Fruit fly (Drosophila melanogaster) whole organism, prepupa: Measurements from ENCODE around the gene Rlb1.

ENCODE experiments used
- Blimp-1 ChIP-seq: fragments of 200-800 bp; sonication (Bioruptor generic); optimal IDR thresholded peaks from 3 replicates; lab custom pipeline; 2017; ENCODE audit warnings: missing biosample characterization, missing genetic modification characterization, mild to moderate bottlenecking, moderate library complexity, missing genetic modification reagents
- CG10631 ChIP-seq: fragments of 200-800 bp; sonication (Bioruptor generic); optimal IDR thresholded peaks from 2 replicates; lab custom pipeline; 2016; ENCODE audit warnings: missing biosample characterization, missing genetic modification characterization
- CG10669 ChIP-seq: fragments of 200-800 bp; sonication (Bioruptor generic); optimal IDR thresholded peaks from 3 replicates; lab custom pipeline; 2018; ENCODE audit warnings: missing biosample characterization, mild to moderate bottlenecking, missing genetic modification characterization, moderate library complexity
- CG11294 ChIP-seq: fragments of 200-800 bp; sonication (Bioruptor generic); IDR thresholded peaks from 2 replicates; pipeline ENCODE4 v1.3.6; 2022; ENCODE audit warnings: missing biosample characterization, missing genetic modification characterization
- CG11762 ChIP-seq: fragments of 200-800 bp; sonication (Bioruptor generic); optimal IDR thresholded peaks from 3 replicates; lab custom pipeline; 2016; ENCODE audit warnings: missing biosample characterization, missing genetic modification characterization; ENCODE audit not compliant: insufficient read depth
- CG11902 ChIP-seq: fragments of 200-800 bp; sonication (Bioruptor generic); optimal IDR thresholded peaks from 3 replicates; lab custom pipeline; 2016; ENCODE audit warnings: missing biosample characterization, missing genetic modification characterization
- CG15336 ChIP-seq: fragments of 200-800 bp; sonication (Bioruptor generic); IDR thresholded peaks from 2 replicates; pipeline ENCODE4 v1.3.6; 2022; ENCODE audit warnings: missing biosample characterization, missing genetic modification characterization
- CG1621 ChIP-seq: fragments of 200-800 bp; sonication (Bioruptor generic); optimal IDR thresholded peaks from 3 replicates; lab custom pipeline; 2018; ENCODE audit warnings: missing biosample characterization, mild to moderate bottlenecking, missing genetic modification characterization
- CG16779 ChIP-seq: fragments of 200-800 bp; sonication (Bioruptor generic); optimal IDR thresholded peaks from 3 replicates; lab custom pipeline; 2017; ENCODE audit warnings: missing biosample characterization, mild to moderate bottlenecking, missing genetic modification characterization
- CG31627 ChIP-seq: fragments of 200-800 bp; sonication (Bioruptor generic); optimal IDR thresholded peaks from 3 replicates; lab custom pipeline; 2016; ENCODE audit warnings: missing biosample characterization, missing genetic modification characterization
- CG34406 ChIP-seq: fragments of 200-800 bp; sonication (Bioruptor generic); optimal IDR thresholded peaks from 3 replicates; lab custom pipeline; 2016; ENCODE audit warnings: missing biosample characterization, missing genetic modification characterization
- CG4318 ChIP-seq: fragments of 200-800 bp; sonication (Bioruptor generic); optimal IDR thresholded peaks from 3 replicates; lab custom pipeline; 2017; ENCODE audit warnings: missing biosample characterization, mild to moderate bottlenecking, missing genetic modification characterization
- CG6163 ChIP-seq: fragments of 200-800 bp; sonication (Bioruptor generic); IDR thresholded peaks from 3 replicates; pipeline ENCODE4 v1.3.6; 2022; ENCODE audit warnings: missing biosample characterization, missing genetic modification characterization
- CG6792 ChIP-seq: fragments of 200-800 bp; sonication (Bioruptor generic); optimal IDR thresholded peaks from 3 replicates; lab custom pipeline; 2016; ENCODE audit warnings: missing biosample characterization, missing genetic modification characterization
- CG6808 ChIP-seq: fragments of 200-800 bp; sonication (Bioruptor generic); optimal IDR thresholded peaks from 3 replicates; lab custom pipeline; 2017; ENCODE audit warnings: missing biosample characterization, missing genetic modification characterization, mild to moderate bottlenecking, moderate library complexity, missing genetic modification reagents
- CG6854 ChIP-seq: fragments of 200-800 bp; sonication (Bioruptor generic); optimal IDR thresholded peaks from 2 replicates; lab custom pipeline; 2017; ENCODE audit warnings: missing biosample characterization, mild to moderate bottlenecking, missing genetic modification characterization
- CG7368 ChIP-seq: fragments of 200-800 bp; sonication (Bioruptor generic); optimal IDR thresholded peaks from 3 replicates; lab custom pipeline; 2016; ENCODE audit warnings: missing biosample characterization, missing genetic modification characterization
- CG8119 ChIP-seq: fragments of 200-800 bp; sonication (Bioruptor generic); IDR thresholded peaks from 3 replicates; pipeline ENCODE4 v1.3.6; 2022; ENCODE audit warnings: missing biosample characterization, missing genetic modification characterization
- Eip75B ChIP-seq: fragments of 200-800 bp; sonication (Bioruptor generic); optimal IDR thresholded peaks from 3 replicates; lab custom pipeline; 2016; ENCODE audit warnings: missing biosample characterization, missing genetic modification characterization
- Eip78C ChIP-seq: fragments of 200-800 bp; sonication (Bioruptor generic); peaks from one replicate; lab custom pipeline; 2016; ENCODE audit warnings: missing biosample characterization, missing genetic modification characterization
- Eip93F ChIP-seq: fragments of 200-800 bp; sonication (Bioruptor generic); optimal IDR thresholded peaks from 2 replicates; lab custom pipeline; 2016; ENCODE audit warnings: missing biosample characterization, mild to moderate bottlenecking, missing genetic modification characterization
- Ets21C ChIP-seq: fragments of 200-800 bp; sonication (Bioruptor generic); optimal IDR thresholded peaks from 3 replicates; lab custom pipeline; 2016; ENCODE audit warnings: missing biosample characterization, missing genetic modification characterization
- Ets96B ChIP-seq: fragments of 200-800 bp; optimal IDR thresholded peaks from 2 replicates; lab custom pipeline; 2019; ENCODE audit warnings: missing biosample characterization, mild to moderate bottlenecking, missing genetic modification characterization, moderate library complexity
- Hr38 ChIP-seq: sonication (Bioruptor generic); optimal IDR thresholded peaks from 2 replicates; lab custom pipeline; 2016; ENCODE audit warnings: missing biosample characterization, missing genetic modification characterization
- Hr39 ChIP-seq: fragments of 200-800 bp; sonication (Bioruptor generic); optimal IDR thresholded peaks from 2 replicates; lab custom pipeline; 2016; ENCODE audit warnings: missing biosample characterization, missing genetic modification characterization
- Hr4 ChIP-seq: fragments of 200-800 bp; sonication (Bioruptor generic); optimal IDR thresholded peaks from 3 replicates; lab custom pipeline; 2016; ENCODE audit warnings: missing biosample characterization, missing genetic modification characterization
- Lpt ChIP-seq: fragments of 200-800 bp; sonication (Bioruptor generic); optimal IDR thresholded peaks from 3 replicates; lab custom pipeline; 2016; ENCODE audit warnings: missing biosample characterization, missing genetic modification characterization
- Met ChIP-seq: fragments of 200-800 bp; sonication (Bioruptor generic); optimal IDR thresholded peaks from 3 replicates; lab custom pipeline; 2016; ENCODE audit warnings: missing biosample characterization, missing genetic modification characterization
- OdsH ChIP-seq: fragments of 200-800 bp; sonication (Bioruptor generic); optimal IDR thresholded peaks from 3 replicates; lab custom pipeline; 2016; ENCODE audit warnings: missing biosample characterization, missing genetic modification characterization
- Sox102F ChIP-seq: fragments of 200-800 bp; sonication (Bioruptor generic); optimal IDR thresholded peaks from 2 replicates; lab custom pipeline; 2016; ENCODE audit warnings: missing biosample characterization, mild to moderate bottlenecking, missing genetic modification characterization
- Sox14 ChIP-seq: fragments of 200-800 bp; sonication (Bioruptor generic); optimal IDR thresholded peaks from 3 replicates; lab custom pipeline; 2016; ENCODE audit warnings: missing biosample characterization, missing genetic modification characterization
- achi ChIP-seq: fragments of 200-800 bp; sonication (Bioruptor generic); optimal IDR thresholded peaks from 3 replicates; lab custom pipeline; 2016; ENCODE audit warnings: missing biosample characterization, missing genetic modification characterization
- cyc ChIP-seq: fragments of 200-800 bp; sonication (Bioruptor generic); optimal IDR thresholded peaks from 3 replicates; lab custom pipeline; 2016; ENCODE audit warnings: missing biosample characterization, missing genetic modification characterization
- dac ChIP-seq: fragments of 200-800 bp; sonication (Bioruptor generic); optimal IDR thresholded peaks from 2 replicates; lab custom pipeline; 2017; ENCODE audit warnings: missing biosample characterization, mild to moderate bottlenecking, missing genetic modification characterization
- dsx ChIP-seq: fragments of 200-800 bp; optimal IDR thresholded peaks from 3 replicates; lab custom pipeline; 2019; ENCODE audit warnings: missing biosample characterization, mild to moderate bottlenecking, missing genetic modification characterization, moderate library complexity; ENCODE audit not compliant: poor library complexity, severe bottlenecking
- fd59A ChIP-seq: fragments of 200-800 bp; sonication (Bioruptor generic); optimal IDR thresholded peaks from 2 replicates; lab custom pipeline; 2017; ENCODE audit warnings: missing biosample characterization, mild to moderate bottlenecking, missing genetic modification characterization, missing genetic modification reagents
- fd85E ChIP-seq: fragments of 200-800 bp; sonication (Bioruptor generic); optimal IDR thresholded peaks from 3 replicates; lab custom pipeline; 2016; ENCODE audit warnings: missing biosample characterization, missing genetic modification characterization
- fkh ChIP-seq: fragments of 200-800 bp; sonication (Bioruptor generic); optimal IDR thresholded peaks from 3 replicates; lab custom pipeline; 2017; ENCODE audit warnings: missing biosample characterization, mild to moderate bottlenecking, missing genetic modification characterization, moderate library complexity
- lz ChIP-seq: fragments of 200-800 bp; sonication (Bioruptor generic); optimal IDR thresholded peaks from 3 replicates; lab custom pipeline; 2016; ENCODE audit warnings: missing biosample characterization, missing genetic modification characterization
- net ChIP-seq: fragments of 200-800 bp; sonication (Bioruptor generic); optimal IDR thresholded peaks from 3 replicates; lab custom pipeline; 2016; ENCODE audit warnings: missing biosample characterization, missing genetic modification characterization
- pdm3 ChIP-seq: fragments of 200-800 bp; sonication (Bioruptor generic); optimal IDR thresholded peaks from 3 replicates; lab custom pipeline; 2016; ENCODE audit warnings: missing biosample characterization, missing genetic modification characterization
- ss ChIP-seq, 2 experiments: fragments of 200-800 bp; sonication (Bioruptor generic); optimal IDR thresholded peaks; 2 replicates in 1 of 2; 3 replicates in 1 of 2; lab custom pipeline; 2017 to 2018; ENCODE audit warnings: mild to moderate bottlenecking in 2 of 2, missing biosample characterization in 2 of 2, missing genetic modification characterization in 2 of 2, moderate library complexity in 1 of 2
- vri ChIP-seq: fragments of 200-800 bp; sonication (Bioruptor generic); optimal IDR thresholded peaks from 3 replicates; lab custom pipeline; 2016; ENCODE audit warnings: missing biosample characterization, mild to moderate bottlenecking, missing genetic modification characterization

The Rlb1 gene

dm6 chr3R:9534125-9534496 is 21.0 kb downstream of the Rlb1 start (continued):
- TF ChIP-seq dac (GFP tag; lab: Kevin White, UChicago) (peak; percentile 74), CG11902 (GFP tag; lab: Kevin White, UChicago) (peak; percentile 83), Hr38 (GFP tag; lab: Kevin White, UChicago) (peak; percentile 18), vri (GFP tag; lab: Kevin White, UChicago) (no peak), Sox102F (GFP tag; lab: Kevin White, UChicago) (peak; percentile 90), achi (peak; percentile 92), CG10669 (GFP tag; lab: Kevin White, UChicago) (peak; percentile 84), OdsH (peak; percentile 93), CG6163 (GFP tag; lab: Robert Waterston, UW) (no peak; the same call in none of the 3 replicates), CG7368 (GFP tag; lab: Kevin White, UChicago) (peak; percentile 82), CG11762 (GFP tag; lab: Kevin White, UChicago) (peak; percentile 81), CG6792 (GFP tag; lab: Kevin White, UChicago) (peak; percentile 86), CG34406 (peak; percentile 88), Eip78C (GFP tag; lab: Kevin White, UChicago) (peak; percentile 97), CG4318 (GFP tag; lab: Kevin White, UChicago) (peak; percentile 85), CG6808 (GFP tag; lab: Kevin White, UChicago) (no peak), CG10631 (GFP tag; lab: Kevin White, UChicago) (peak; percentile 91), CG16779 (tag; lab: Kevin White, UChicago) (no peak), pdm3 (GFP tag; lab: Kevin White, UChicago) (peak; percentile 93)

- TF ChIP-seq pdm3 (GFP tag; lab: Kevin White, UChicago) (no peak), CG31627 (GFP tag; lab: Kevin White, UChicago) (no peak), Sox14 (GFP tag; lab: Kevin White, UChicago) (no peak), CG1621 (no peak), Blimp-1 (GFP tag; lab: Kevin White, UChicago) (no peak), dsx (peak; percentile 63)
These were observed 21.6 kb downstream of the Rlb1 start for dm6 chr3R:9534595-9535217.

dm6 chr3R:9543495-9544180 is 30.5 kb downstream of the Rlb1 start:
- TF ChIP-seq CG6808 (GFP tag; lab: Kevin White, UChicago) (no peak), net (GFP tag; lab: Kevin White, UChicago) (no peak), CG8119 (no peak), CG11294 (no peak), Met (GFP tag; lab: Kevin White, UChicago) (no peak), CG15336 (GFP tag; lab: Robert Waterston, UW) (no peak), achi (no peak), Ets96B (tag; lab: Kevin White, UChicago) (no peak), vri (GFP tag; lab: Kevin White, UChicago) (no peak), CG31627 (GFP tag; lab: Kevin White, UChicago) (no peak), CG6854 (GFP tag; lab: Kevin White, UChicago) (no peak)

- TF ChIP-seq Ets21C (GFP tag; lab: Kevin White, UChicago) (no peak), lz (GFP tag; lab: Kevin White, UChicago) (no peak), Eip75B (GFP tag; lab: Kevin White, UChicago) (no peak), Hr4 (GFP tag; lab: Kevin White, UChicago) (no peak), Sox102F (GFP tag; lab: Kevin White, UChicago) (no peak), Hr39 (GFP tag; lab: Kevin White, UChicago) (no peak), Eip78C (GFP tag; lab: Kevin White, UChicago) (no peak), Eip93F (no peak), cyc (GFP tag; lab: Kevin White, UChicago) (no peak), fd85E (GFP tag; lab: Kevin White, UChicago) (no peak), fd59A (GFP tag; lab: Kevin White, UChicago) (no peak), ss (GFP tag; optimal IDR thresholded peaks at IDR 0.05; lab: Kevin White, UChicago) (no peak), fkh (GFP tag; lab: Kevin White, UChicago) (no peak), CG31627 (GFP tag; lab: Kevin White, UChicago) (no peak), CG10631 (GFP tag; lab: Kevin White, UChicago) (no peak), CG6808 (GFP tag; lab: Kevin White, UChicago) (no peak), Blimp-1 (GFP tag; lab: Kevin White, UChicago) (no peak), Lpt (no peak)
These were observed 33.8 kb downstream of the Rlb1 start for dm6 chr3R:9546808-9547381.
